Fruit fly (Drosophila melanogaster) whole organism, pupa: ENCODE data around the gene CG33490.
A peak's percentile ranks its signal among the peaks of the same experiment; 100 is the strongest.

Source experiments
- CG10348 ChIP-seq: fragments of 200-800 bp; sonication (Bioruptor generic); IDR thresholded peaks from 2 replicates; pipeline ENCODE4 v1.3.6; 2022; ENCODE audit warnings: missing biosample characterization, missing genetic modification characterization
- CG12605 ChIP-seq: fragments of 200-800 bp; sonication (Bioruptor generic); IDR thresholded peaks from 2 replicates; pipeline ENCODE4 v1.3.6; 2022; ENCODE audit warnings: missing biosample characterization, missing genetic modification characterization
- CG13204 ChIP-seq: fragments of 200-800 bp; sonication (Bioruptor generic); optimal IDR thresholded peaks from 2 replicates; lab custom pipeline; 2018; ENCODE audit warnings: missing biosample characterization, mild to moderate bottlenecking, missing genetic modification characterization, moderate library complexity
- CG14655 ChIP-seq: fragments of 200-800 bp; sonication (Bioruptor generic); optimal IDR thresholded peaks from 3 replicates; lab custom pipeline; 2017; ENCODE audit warnings: mild to moderate bottlenecking, missing biosample characterization, missing genetic modification reagents, missing genetic modification characterization
- CG15710 ChIP-seq: fragments of 200-800 bp; sonication (Bioruptor generic); optimal IDR thresholded peaks from 2 replicates; lab custom pipeline; 2018; ENCODE audit warnings: missing biosample characterization, mild to moderate bottlenecking, missing genetic modification characterization, moderate library complexity
- CG17806 ChIP-seq: fragments of 200-800 bp; sonication (Bioruptor generic); optimal IDR thresholded peaks from 2 replicates; lab custom pipeline; 2018; ENCODE audit warnings: missing biosample characterization, mild to moderate bottlenecking, missing genetic modification characterization, moderate library complexity
- CG32121 ChIP-seq: fragments of 200-800 bp; sonication (Bioruptor generic); IDR thresholded peaks from 2 replicates; pipeline ENCODE4 v1.3.6; 2022; ENCODE audit warnings: missing biosample characterization, missing genetic modification characterization
- CG34367 ChIP-seq: fragments of 200-800 bp; sonication (Bioruptor generic); optimal IDR thresholded peaks from 2 replicates; lab custom pipeline; 2018; ENCODE audit warnings: missing biosample characterization, mild to moderate bottlenecking, missing genetic modification characterization
- CG4496 ChIP-seq: fragments of 200-800 bp; sonication (Bioruptor generic); IDR thresholded peaks from 3 replicates; pipeline ENCODE4 v1.3.6; 2022; ENCODE audit warnings: missing biosample characterization, missing genetic modification characterization
- CG8159 ChIP-seq: fragments of 200-800 bp; sonication (Bioruptor generic); optimal IDR thresholded peaks from 3 replicates; lab custom pipeline; 2018; ENCODE audit warnings: missing biosample characterization, mild to moderate bottlenecking, missing genetic modification characterization, moderate library complexity
- CG8301 ChIP-seq: fragments of 200-800 bp; sonication (Bioruptor generic); optimal IDR thresholded peaks from 2 replicates; lab custom pipeline; 2018; ENCODE audit warnings: missing biosample characterization, mild to moderate bottlenecking, missing genetic modification characterization
- CG9948 ChIP-seq: fragments of 200-800 bp; sonication (Bioruptor generic); optimal IDR thresholded peaks from 2 replicates; lab custom pipeline; 2018; ENCODE audit warnings: missing biosample characterization, mild to moderate bottlenecking, missing genetic modification characterization, moderate library complexity
- D1 ChIP-seq: fragments of 200-800 bp; sonication (Bioruptor generic); optimal IDR thresholded peaks from 2 replicates; lab custom pipeline; 2018; ENCODE audit warnings: missing biosample characterization, mild to moderate bottlenecking, missing genetic modification characterization, moderate library complexity
- EcR ChIP-seq: fragments of 200-800 bp; sonication (Bioruptor generic); optimal IDR thresholded peaks from 3 replicates; lab custom pipeline; 2019; ENCODE audit warnings: missing biosample characterization, missing genetic modification characterization, mild to moderate bottlenecking, moderate library complexity, missing genetic modification reagents
- Ets98B ChIP-seq: fragments of 200-800 bp; sonication (Bioruptor generic); IDR thresholded peaks from 2 replicates; pipeline ENCODE4 v1.3.6; 2022; ENCODE audit warnings: missing biosample characterization, missing genetic modification characterization
- Pif1A ChIP-seq: fragments of 200-800 bp; sonication (Bioruptor generic); optimal IDR thresholded peaks from 3 replicates; lab custom pipeline; 2016; ENCODE audit warnings: missing biosample characterization, missing genetic modification characterization
- Pif1B ChIP-seq: fragments of 200-800 bp; sonication (Bioruptor generic); optimal IDR thresholded peaks from 3 replicates; lab custom pipeline; 2016; ENCODE audit warnings: missing biosample characterization, missing genetic modification characterization
- Snoo ChIP-seq: fragments of 200-800 bp; sonication (Bioruptor generic); optimal IDR thresholded peaks from 3 replicates; lab custom pipeline; 2017; ENCODE audit warnings: missing biosample characterization, mild to moderate bottlenecking, missing genetic modification characterization, inconsistent platforms
- fd96Ca ChIP-seq: fragments of 200-800 bp; sonication (Bioruptor generic); IDR thresholded peaks from 3 replicates; pipeline ENCODE4 v1.3.6; 2022; ENCODE audit warnings: missing biosample characterization, missing genetic modification characterization
- gl ChIP-seq: fragments of 200-800 bp; sonication (Bioruptor generic); optimal IDR thresholded peaks from 2 replicates; lab custom pipeline; 2018; ENCODE audit warnings: missing biosample characterization, mild to moderate bottlenecking, missing genetic modification characterization
- rn ChIP-seq: fragments of 200-800 bp; sonication (Bioruptor generic); IDR thresholded peaks from 2 replicates; pipeline ENCODE4 v1.3.6; 2022; ENCODE audit warnings: missing biosample characterization, missing genetic modification characterization

Gene CG33490

dm6 chr3L:11587720-11588580 lies 13.5 kb upstream of the CG33490 start, which contains the start of gene rt:
TSS of gene rt (minus strand) at chr3L:11587770.
- TF ChIP-seq D1 (tag; lab: Kevin White, UChicago) (peak; percentile 28), Pif1B (GFP tag; lab: Kevin White, UChicago) (peak; percentile 76), EcR (GFP tag; lab: Kevin White, UChicago) (peak; percentile 52), CG8301 (peak; percentile 89), fd96Ca (GFP tag; lab: Robert Waterston, UW) (no peak; the same call in 1 of the 3 replicates), CG15710 (peak; percentile 93), CG17806 (peak; percentile 84), CG13204 (peak; percentile 83), Pif1A (GFP tag; lab: Kevin White, UChicago) (peak; percentile 80), Snoo (peak; percentile 78), CG8159 (tag; lab: Kevin White, UChicago) (peak; percentile 92), CG12605 (GFP tag; lab: Robert Waterston, UW) (peak; percentile 71), Ets98B (GFP tag; lab: Robert Waterston, UW) (peak; percentile 74), CG4496 (GFP tag; lab: Robert Waterston, UW) (peak; percentile 81), gl (tag; lab: Kevin White, UChicago) (peak; percentile 81), CG9948 (tag; lab: Kevin White, UChicago) (peak; percentile 85), CG32121 (peak; percentile 66), CG10348 (GFP tag; lab: Robert Waterston, UW) (peak; percentile 57; the same call in 1 of the 2 replicates), CG34367 (tag; lab: Kevin White, UChicago) (peak; percentile 84), CG14655 (GFP tag; lab: Kevin White, UChicago) (peak; percentile 91), rn (peak; percentile 60; the same call in 1 of the 2 replicates)

dm6 chr3L:11586794-11587462 lies 12.5 kb upstream of the CG33490 start:
- no peak for TF ChIP-seq CG8159 (tag; lab: Kevin White, UChicago)
- no peak for TF ChIP-seq CG12605 (GFP tag; lab: Robert Waterston, UW)
- TF ChIP-seq CG32121 = 0 out of 2 replicates have a peak, but pooled peaks have one; percentile 16
- TF ChIP-seq CG4496 (GFP tag; lab: Robert Waterston, UW) = peak; percentile 18; the same call in 1 of the 3 replicates
- no peak for TF ChIP-seq rn
- no peak for TF ChIP-seq gl (tag; lab: Kevin White, UChicago)
- TF ChIP-seq, all 21 proteins: peak for 2

dm6 chr3L:11583964-11584363 lies 9.5 kb upstream of the CG33490 start, which contains the start of gene CG32086:
TSS of gene CG32086 (minus strand) at chr3L:11584064.
- no peak for TF ChIP-seq CG14655 (GFP tag; lab: Kevin White, UChicago)
- TF ChIP-seq CG8301 = no peak
- no peak for TF ChIP-seq CG4496 (GFP tag; lab: Robert Waterston, UW)
- no peak for TF ChIP-seq CG15710
- no peak for TF ChIP-seq Ets98B (GFP tag; lab: Robert Waterston, UW)
- TF ChIP-seq CG13204 = no peak
- TF ChIP-seq CG8159 (tag; lab: Kevin White, UChicago) = no peak
- TF ChIP-seq Snoo = no peak
- TF ChIP-seq fd96Ca (GFP tag; lab: Robert Waterston, UW) = no peak
- no peak for TF ChIP-seq Pif1B (GFP tag; lab: Kevin White, UChicago)
- TF ChIP-seq EcR (GFP tag; lab: Kevin White, UChicago) = no peak
- no peak for TF ChIP-seq Pif1A (GFP tag; lab: Kevin White, UChicago)
- TF ChIP-seq CG17806 = no peak
- no peak for TF ChIP-seq CG9948 (tag; lab: Kevin White, UChicago)
- TF ChIP-seq CG32121 = no peak

- TF ChIP-seq Ets98B (GFP tag; lab: Robert Waterston, UW) (no peak), Pif1B (GFP tag; lab: Kevin White, UChicago) (no peak), CG15710 (no peak), gl (tag; lab: Kevin White, UChicago) (no peak)
Observed at dm6 chr3L:11582097-11582496, 7.6 kb upstream of the CG33490 start, which contains the start of gene CG33269. TSS of gene CG33269 (minus strand) at chr3L:11582197.

dm6 chr3L:11580919-11581318 lies 6.5 kb upstream of the CG33490 start, which contains the start of gene CG43391:
TSS of gene CG43391 (minus strand) at chr3L:11581019.
- no peak for TF ChIP-seq Snoo
- TF ChIP-seq CG13204 = no peak
- no peak for TF ChIP-seq gl (tag; lab: Kevin White, UChicago)

dm6 chr3L:11579919-11580318 lies 5.5 kb upstream of the CG33490 start, which contains the start of gene CG43390:
TSS of gene CG43390 (minus strand) at chr3L:11579950.
- TF ChIP-seq CG8301 (no peak), CG10348 (GFP tag; lab: Robert Waterston, UW) (no peak), CG8159 (tag; lab: Kevin White, UChicago) (no peak), Pif1A (GFP tag; lab: Kevin White, UChicago) (no peak), CG9948 (tag; lab: Kevin White, UChicago) (no peak), CG32121 (no peak)
